Fruit fly (Drosophila melanogaster): Measurements from ENCODE around the gene CG31407.

The CG31407 gene

dm6 chr3R:10055004-10055403 is 30.1 kb upstream of the CG31407 start:
- TF ChIP-seq foxo (GFP tag; optimal IDR thresholded peaks at IDR 0.05) (no peak), N (GFP tag; optimal IDR thresholded peaks at IDR 0.05) (no peak), pan (optimal IDR thresholded peaks at IDR 0.05) (no peak), h (GFP tag; optimal IDR thresholded peaks at IDR 0.05) (no peak), dsf (GFP tag; optimal IDR thresholded peaks at IDR 0.05; ENCODE audit: borderline replicate concordance) (no peak), dmrt93B (GFP tag; optimal IDR thresholded peaks at IDR 0.05) (no peak), psq (GFP tag; optimal IDR thresholded peaks at IDR 0.05) (no peak), Dfd (GFP tag; optimal IDR thresholded peaks at IDR 0.05) (no peak), woc (GFP tag; optimal IDR thresholded peaks at IDR 0.05) (no peak), Dif (GFP tag; optimal IDR thresholded peaks at IDR 0.05; ENCODE audit: partially characterized antibody) (no peak), sv (GFP tag; optimal IDR thresholded peaks at IDR 0.05) (no peak), brk (GFP tag; optimal IDR thresholded peaks at IDR 0.05) (no peak), HLH106 (tag; optimal IDR thresholded peaks at IDR 0.05) (no peak)

dm6 chr3R:10054278-10054975 is 29.5 kb upstream of the CG31407 start:
- TF ChIP-seq Myc (optimal IDR thresholded peaks at IDR 0.05) (no peak), dmrt93B (GFP tag; optimal IDR thresholded peaks at IDR 0.05) (no peak), Abd-B (GFP tag; optimal IDR thresholded peaks at IDR 0.05) (no peak), dsf (GFP tag; optimal IDR thresholded peaks at IDR 0.05; ENCODE audit: borderline replicate concordance) (no peak), foxo (GFP tag; optimal IDR thresholded peaks at IDR 0.05) (peak; percentile 2 to 27), Sp1 (GFP tag; optimal IDR thresholded peaks at IDR 0.05) (peak; percentile 60), rgr (GFP tag; optimal IDR thresholded peaks at IDR 0.05) (no peak), Vsx2 (GFP tag; optimal IDR thresholded peaks at IDR 0.05; ENCODE audit: partially characterized antibody) (peak; percentile 77), br (GFP tag; optimal IDR thresholded peaks at IDR 0.05) (peak; percentile 6), HLH106 (tag; optimal IDR thresholded peaks at IDR 0.05) (peak; percentile 28), GATAd (GFP tag; optimal IDR thresholded peaks at IDR 0.05) (no peak), psq (GFP tag; optimal IDR thresholded peaks at IDR 0.05) (no peak), sage (GFP tag; optimal IDR thresholded peaks at IDR 0.05) (no peak), Rel (GFP tag; optimal IDR thresholded peaks at IDR 0.05) (peak; percentile 55), Rel (tag; optimal IDR thresholded peaks at IDR 0.05) (peak; percentile 46), jim (GFP tag; optimal IDR thresholded peaks at IDR 0.05) (no peak), OdsH (GFP tag; optimal IDR thresholded peaks at IDR 0.05) (no peak), CG32264 (GFP tag; optimal IDR thresholded peaks at IDR 0.05) (no peak), Jra (GFP tag; optimal IDR thresholded peaks at IDR 0.05) (no peak), ey (GFP tag; optimal IDR thresholded peaks at IDR 0.05) (no peak), N (GFP tag; optimal IDR thresholded peaks at IDR 0.05) (no peak), usp (GFP tag; optimal IDR thresholded peaks at IDR 0.05) (no peak), brk (GFP tag; optimal IDR thresholded peaks at IDR 0.05) (peak; percentile 39), pan (optimal IDR thresholded peaks at IDR 0.05) (no peak), fru (GFP tag; optimal IDR thresholded peaks at IDR 0.05) (peak; percentile 19), lola (GFP tag; optimal IDR thresholded peaks at IDR 0.05) (no peak), h (GFP tag; optimal IDR thresholded peaks at IDR 0.05) (peak; percentile 30), sv (GFP tag; optimal IDR thresholded peaks at IDR 0.05) (no peak), CrebA (GFP tag; optimal IDR thresholded peaks at IDR 0.05; ENCODE audit: borderline replicate concordance) (no peak), Dfd (GFP tag; optimal IDR thresholded peaks at IDR 0.05) (no peak), tai (GFP tag; optimal IDR thresholded peaks at IDR 0.05) (no peak), woc (GFP tag; optimal IDR thresholded peaks at IDR 0.05) (no peak), Hnf4 (GFP tag; optimal IDR thresholded peaks at IDR 0.05) (no peak), dl (GFP tag; optimal IDR thresholded peaks at IDR 0.05; ENCODE audit: insufficient read depth in 1 of 2, partially characterized antibody in 2 of 2) (no peak), Dif (GFP tag; optimal IDR thresholded peaks at IDR 0.05; ENCODE audit: partially characterized antibody) (no peak), Hr78 (GFP tag; optimal IDR thresholded peaks at IDR 0.05) (no peak), CG9705 (GFP tag; optimal IDR thresholded peaks at IDR 0.05) (no peak), Hr83 (GFP tag; optimal IDR thresholded peaks at IDR 0.05; ENCODE audit: poor library complexity, severe bottlenecking) (peak; percentile 6), Mio (GFP tag; optimal IDR thresholded peaks at IDR 0.05) (no peak)
